Fruit fly (Drosophila melanogaster) Kc167 (cell line): Measurements from ENCODE around the gene CG43230.

Experiments
- Myc ChIP-seq: fragments of >200 bp; optimal IDR thresholded peaks from 2 replicates; lab custom pipeline; 2017; ENCODE audit warnings: missing external identifiers
- Sin3A ChIP-seq: fragments of >200 bp; optimal IDR thresholded peaks from 2 replicates; lab custom pipeline; 2018; ENCODE audit warnings: missing external identifiers
- h ChIP-seq: fragments of >200 bp; optimal IDR thresholded peaks from 3 replicates; lab custom pipeline; 2018; ENCODE audit warnings: missing external identifiers

dm6 chr2L:15264483-15264987 lies 49.5 kb downstream of the CG43230 start, which contains the start of gene yuri:
- TF ChIP-seq Sin3A (lab: Kevin White, UChicago) (no peak), h (no peak), Myc (lab: Kevin White, UChicago) (no peak)
